Worm (Caenorhabditis elegans) whole organism, mixed stage, embryonic: ENCODE data around the gene unc-52.

Source experiments
- M03D4.4 ChIP-seq: sonication (generic microtip); optimal IDR thresholded peaks from 2 replicates; lab custom pipeline; 2017; ENCODE audit warnings: mild to moderate bottlenecking, missing genetic modification characterization, missing compliant biosample characterization
- bed-3 ChIP-seq: fragments of 200-800 bp; sonication (Bioruptor generic); optimal IDR thresholded peaks from 3 replicates; lab custom pipeline; 2018; ENCODE audit warnings: mild to moderate bottlenecking, missing genetic modification characterization, moderate library complexity, missing compliant biosample characterization
- blmp-1 ChIP-seq: fragments of 150-350 bp; optimal IDR thresholded peaks from 2 replicates; lab custom pipeline; 2014; ENCODE audit warnings: missing biosample characterization, missing genetic modification characterization
- ceh-39 ChIP-seq: fragments of 150-350 bp; optimal IDR thresholded peaks from 2 replicates; lab custom pipeline; 2014; ENCODE audit warnings: missing biosample characterization, missing genetic modification characterization
- ceh-43 ChIP-seq: fragments of 200-800 bp; sonication (Bioruptor generic); optimal IDR thresholded peaks from 2 replicates; lab custom pipeline; 2018; ENCODE audit warnings: mild to moderate bottlenecking, missing genetic modification characterization, moderate library complexity, missing compliant biosample characterization
- ceh-83 ChIP-seq: fragments of 200-800 bp; sonication (Bioruptor generic); optimal IDR thresholded peaks from 2 replicates; lab custom pipeline; 2018; ENCODE audit warnings: mild to moderate bottlenecking, missing genetic modification characterization, missing compliant biosample characterization
- ces-1 ChIP-seq: fragments of 150-350 bp; optimal IDR thresholded peaks from 2 replicates; lab custom pipeline; 2014; ENCODE audit warnings: missing biosample characterization, missing genetic modification reagents, missing genetic modification characterization
- cnd-1 ChIP-seq: fragments of 200-800 bp; sonication (Bioruptor generic); optimal IDR thresholded peaks from 2 replicates; lab custom pipeline; 2018; ENCODE audit warnings: mild to moderate bottlenecking, missing genetic modification characterization, missing compliant biosample characterization
- drap-1 ChIP-seq: fragments of 200-800 bp; sonication (Bioruptor generic); optimal IDR thresholded peaks from 3 replicates; lab custom pipeline; 2018; ENCODE audit warnings: mild to moderate bottlenecking, missing genetic modification characterization, missing compliant biosample characterization
- elt-1 ChIP-seq: sonication (generic microtip); optimal IDR thresholded peaks from 2 replicates; lab custom pipeline; 2017; ENCODE audit warnings: missing genetic modification characterization, mild to moderate bottlenecking, missing compliant biosample characterization, antibody characterized with exemption, moderate library complexity, borderline replicate concordance; ENCODE audit not compliant: insufficient read depth
- elt-3 ChIP-seq: fragments of 150-350 bp; optimal IDR thresholded peaks from 2 replicates; lab custom pipeline; 2014; ENCODE audit warnings: missing biosample characterization, missing genetic modification characterization
- flh-1 ChIP-seq: fragments of 200-800 bp; sonication (Bioruptor generic); optimal IDR thresholded peaks from 2 replicates; lab custom pipeline; 2018; ENCODE audit warnings: mild to moderate bottlenecking, missing genetic modification characterization, moderate library complexity, missing compliant biosample characterization
- ham-2 ChIP-seq: fragments of 200-800 bp; sonication (Bioruptor generic); optimal IDR thresholded peaks from 2 replicates; lab custom pipeline; 2018; ENCODE audit warnings: mild to moderate bottlenecking, missing genetic modification characterization, missing compliant biosample characterization
- hlh-1 ChIP-seq: fragments of 150-350 bp; optimal IDR thresholded peaks from 2 replicates; lab custom pipeline; 2014; ENCODE audit warnings: missing biosample characterization, missing genetic modification reagents, missing genetic modification characterization
- lin-13 ChIP-seq: fragments of 150-350 bp; optimal IDR thresholded peaks from 2 replicates; lab custom pipeline; 2014; ENCODE audit warnings: missing biosample characterization, missing genetic modification characterization
- lin-32 ChIP-seq: fragments of 200-800 bp; sonication (Bioruptor generic); optimal IDR thresholded peaks from 2 replicates; lab custom pipeline; 2018; ENCODE audit warnings: mild to moderate bottlenecking, missing genetic modification characterization, missing compliant biosample characterization
- lsy-2 ChIP-seq: fragments of 150-350 bp; optimal IDR thresholded peaks from 2 replicates; lab custom pipeline; 2014; ENCODE audit warnings: missing biosample characterization, missing genetic modification characterization
- mab-5 ChIP-seq: fragments of 150-350 bp; optimal IDR thresholded peaks from 2 replicates; lab custom pipeline; 2014; ENCODE audit warnings: missing biosample characterization, missing genetic modification characterization
- mep-1 ChIP-seq: fragments of 150-350 bp; optimal IDR thresholded peaks from 2 replicates; lab custom pipeline; 2017; ENCODE audit warnings: missing biosample characterization, missing genetic modification reagents, missing genetic modification characterization, inconsistent platforms
- mls-2 ChIP-seq: sonication (generic microtip); optimal IDR thresholded peaks from 2 replicates; lab custom pipeline; 2016; ENCODE audit warnings: mild to moderate bottlenecking, missing genetic modification characterization, moderate library complexity, missing compliant biosample characterization
- nhr-12 ChIP-seq: fragments of 150-350 bp; optimal IDR thresholded peaks from 2 replicates; lab custom pipeline; 2014; ENCODE audit warnings: missing biosample characterization, missing genetic modification characterization
- nhr-2 ChIP-seq: fragments of 150-350 bp; optimal IDR thresholded peaks from 2 replicates; lab custom pipeline; 2014; ENCODE audit warnings: missing biosample characterization, missing genetic modification characterization
- nhr-237 ChIP-seq: fragments of 150-350 bp; optimal IDR thresholded peaks from 2 replicates; lab custom pipeline; 2014; ENCODE audit warnings: missing biosample characterization, missing genetic modification characterization
- nhr-28 ChIP-seq: fragments of 150-350 bp; optimal IDR thresholded peaks from 2 replicates; lab custom pipeline; 2014; ENCODE audit warnings: missing biosample characterization, missing genetic modification characterization
- nhr-76 ChIP-seq: sonication (generic microtip); optimal IDR thresholded peaks from 2 replicates; lab custom pipeline; 2017; ENCODE audit warnings: missing biosample characterization, missing genetic modification characterization
- pha-4 ChIP-seq: fragments of 150-350 bp; optimal IDR thresholded peaks from 2 replicates; lab custom pipeline; 2018; ENCODE audit warnings: missing biosample characterization, missing genetic modification reagents, missing genetic modification characterization
- sem-2 ChIP-seq: fragments of 200-800 bp; sonication (Bioruptor generic); optimal IDR thresholded peaks from 2 replicates; lab custom pipeline; 2018; ENCODE audit warnings: mild to moderate bottlenecking, missing genetic modification characterization, missing compliant biosample characterization
- snpc-4 ChIP-seq: fragments of 150-350 bp; optimal IDR thresholded peaks from 2 replicates; lab custom pipeline; 2014; ENCODE audit warnings: missing biosample characterization, missing genetic modification characterization
- sptf-1 ChIP-seq: sonication (generic microtip); optimal IDR thresholded peaks from 2 replicates; lab custom pipeline; 2017; ENCODE audit warnings: mild to moderate bottlenecking, missing genetic modification characterization, moderate library complexity, missing compliant biosample characterization
- tbx-8 ChIP-seq: fragments of 200-800 bp; sonication (Bioruptor generic); optimal IDR thresholded peaks from 2 replicates; lab custom pipeline; 2018; ENCODE audit warnings: mild to moderate bottlenecking, missing genetic modification characterization, moderate library complexity, missing compliant biosample characterization
- unc-120 ChIP-seq: sonication (generic microtip); optimal IDR thresholded peaks from 2 replicates; lab custom pipeline; 2017; ENCODE audit warnings: missing genetic modification characterization, missing compliant biosample characterization; ENCODE audit not compliant: poor library complexity, severe bottlenecking
- unc-39 ChIP-seq: fragments of 150-350 bp; optimal IDR thresholded peaks from 2 replicates; lab custom pipeline; 2014; ENCODE audit warnings: missing biosample characterization, missing genetic modification characterization
- unc-62 ChIP-seq: fragments of 150-350 bp; optimal IDR thresholded peaks from 2 replicates; lab custom pipeline; 2014; ENCODE audit warnings: missing biosample characterization, missing genetic modification reagents, missing genetic modification characterization
- zip-8 ChIP-seq: fragments of 150-350 bp; optimal IDR thresholded peaks from 2 replicates; lab custom pipeline; 2014; ENCODE audit warnings: missing biosample characterization, missing genetic modification characterization
- ztf-11 ChIP-seq: fragments of 150-350 bp; optimal IDR thresholded peaks from 2 replicates; lab custom pipeline; 2014; ENCODE audit warnings: missing biosample characterization, missing genetic modification characterization

unc-52 gene

DNA sequence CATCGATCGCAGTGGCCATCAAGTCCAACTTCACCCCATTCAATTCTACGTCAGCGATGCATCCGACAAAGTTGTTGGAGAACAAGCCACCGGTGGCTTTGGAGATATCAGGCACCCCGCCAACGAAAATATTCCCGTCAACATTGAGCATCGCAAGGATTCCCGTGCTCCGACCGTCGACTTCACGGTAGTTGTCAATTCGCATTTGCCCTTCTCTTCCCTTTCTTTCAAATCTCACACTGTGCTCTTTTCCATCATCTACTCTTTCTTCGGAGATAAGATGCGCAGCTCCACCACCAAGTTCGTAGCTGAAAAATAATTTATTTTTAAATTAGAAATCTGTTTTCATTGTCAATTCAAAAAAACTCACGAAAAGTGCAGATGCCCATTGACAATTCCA, 36.7 kb downstream of the unc-52 start:
- TF ChIP-seq unc-62 (GFP tag; lab: Kevin White, UChicago) (no peak), hlh-1 (no peak), sptf-1 (no peak), elt-1 (tag; lab: Kevin White, UChicago) (no peak), mab-5 (tag; lab: Kevin White, UChicago) (no peak), elt-3 (no peak)

DNA sequence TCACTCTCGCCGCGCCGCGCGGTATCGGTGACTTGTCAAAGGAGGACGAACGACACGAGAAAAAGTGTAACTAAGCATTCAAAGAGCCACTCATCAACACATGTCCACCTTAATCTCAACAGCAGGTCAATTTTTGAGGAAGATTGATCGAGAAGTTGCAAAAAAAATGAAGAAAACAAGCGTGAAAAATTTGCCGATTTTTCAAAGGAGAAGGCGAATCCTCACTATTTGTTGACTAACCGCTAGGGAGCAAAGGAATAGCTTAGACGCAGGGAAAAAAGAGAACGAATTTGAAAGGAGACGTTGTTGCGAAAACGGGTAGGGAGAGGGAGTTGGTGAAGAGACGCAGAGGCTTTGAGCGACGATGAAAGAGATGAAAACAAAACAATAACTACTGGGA, 39.0 kb downstream of the unc-52 start:
- TF ChIP-seq lin-32 (GFP tag; lab: Kevin White, UChicago) = no peak
- TF ChIP-seq nhr-76 = no peak
- no peak for TF ChIP-seq flh-1 (GFP tag; lab: Kevin White, UChicago)
- TF ChIP-seq blmp-1 = no peak
- TF ChIP-seq nhr-12 (tag; lab: Kevin White, UChicago) = no peak
- TF ChIP-seq mep-1 (tag; lab: Kevin White, UChicago) = peak; percentile 10
- TF ChIP-seq ceh-39 = no peak
- TF ChIP-seq nhr-2 (tag; lab: Kevin White, UChicago) = no peak
- TF ChIP-seq ztf-11 (tag; lab: Kevin White, UChicago) = no peak
- TF ChIP-seq pha-4 (tag; lab: Kevin White, UChicago) = no peak
- TF ChIP-seq elt-3 = no peak
- peak; percentile 33 for TF ChIP-seq unc-120
- peak; percentile 54 for TF ChIP-seq hlh-1
- no peak for TF ChIP-seq lin-13 (tag; lab: Kevin White, UChicago)
- TF ChIP-seq ham-2 (GFP tag; lab: Kevin White, UChicago) = peak; percentile 30
- TF ChIP-seq tbx-8 (GFP tag; lab: Kevin White, UChicago) = no peak
- TF ChIP-seq cnd-1 = no peak
- peak; percentile 50 for TF ChIP-seq ces-1 (GFP tag; lab: Kevin White, UChicago)
- TF ChIP-seq mls-2 (tag; lab: Kevin White, UChicago) = no peak
- no peak for TF ChIP-seq snpc-4 (tag; lab: Kevin White, UChicago)
- TF ChIP-seq M03D4.4 (tag; lab: Kevin White, UChicago) = no peak
- TF ChIP-seq elt-1 (tag; lab: Kevin White, UChicago) = no peak
- no peak for TF ChIP-seq ceh-43 (GFP tag; lab: Kevin White, UChicago)
- no peak for TF ChIP-seq sptf-1
- no peak for TF ChIP-seq zip-8
- TF ChIP-seq drap-1 = no peak
- no peak for TF ChIP-seq sem-2 (GFP tag; lab: Kevin White, UChicago)
- no peak for TF ChIP-seq nhr-28 (tag; lab: Kevin White, UChicago)
- TF ChIP-seq lsy-2 (tag; lab: Kevin White, UChicago) = no peak
- TF ChIP-seq ceh-83 = no peak
- TF ChIP-seq unc-39 (tag; lab: Kevin White, UChicago) = no peak
- no peak for TF ChIP-seq bed-3 (GFP tag; lab: Kevin White, UChicago)
- peak; percentile 94 for TF ChIP-seq unc-62 (GFP tag; lab: Kevin White, UChicago)
- no peak for TF ChIP-seq mab-5 (tag; lab: Kevin White, UChicago)
- TF ChIP-seq nhr-237 (tag; lab: Kevin White, UChicago) = no peak

DNA sequence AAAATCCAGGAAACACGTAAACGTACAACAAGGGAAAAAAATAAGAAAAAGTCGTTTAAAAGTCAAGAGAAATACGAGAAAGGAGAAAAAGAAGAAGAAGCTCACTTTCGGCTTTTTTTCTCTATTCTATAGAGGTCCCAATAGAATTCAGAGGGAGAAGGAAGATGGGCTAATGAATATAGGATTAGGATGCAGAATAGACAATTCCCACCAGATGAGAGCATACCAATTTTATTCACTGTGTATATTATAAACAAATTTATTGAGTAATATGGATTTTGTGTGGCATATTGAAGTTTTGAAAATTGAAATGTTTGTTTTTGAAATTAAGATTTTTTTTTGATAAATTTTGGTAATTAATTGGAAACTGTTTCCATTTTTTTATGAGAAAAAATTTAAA, 39.8 kb downstream of the unc-52 start:
- TF ChIP-seq elt-3 = no peak
- TF ChIP-seq ces-1 (GFP tag; lab: Kevin White, UChicago) = peak; percentile 87
- TF ChIP-seq, all 35 proteins: peak for 1

DNA sequence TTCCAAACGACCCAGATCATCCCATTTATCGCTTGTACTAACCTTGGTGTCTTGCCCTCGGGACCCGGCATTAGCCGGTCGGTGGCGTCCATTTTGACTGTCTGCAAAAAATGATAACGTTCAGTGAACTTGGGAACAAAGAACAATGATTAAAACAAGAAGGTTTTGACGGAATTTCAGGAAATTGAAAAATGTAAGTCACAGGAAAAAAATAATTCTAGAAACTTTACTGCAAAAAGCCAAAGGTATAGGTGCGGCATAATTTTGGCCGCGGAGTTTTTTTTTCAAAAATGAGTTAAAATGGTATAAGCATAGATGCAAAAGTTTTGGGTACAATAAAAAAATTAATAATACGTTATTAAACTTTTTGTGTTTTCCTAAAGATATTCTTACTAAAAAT, 40.3 kb downstream of the unc-52 start, which contains the start of gene atgp-2:
atgp-2 (minus strand) TSS at position 101 of the 400 bp plus-strand sequence.
- no peak for TF ChIP-seq nhr-12 (tag; lab: Kevin White, UChicago)
- no peak for TF ChIP-seq tbx-8 (GFP tag; lab: Kevin White, UChicago)
- TF ChIP-seq drap-1 = no peak
- TF ChIP-seq ztf-11 (tag; lab: Kevin White, UChicago) = no peak
- TF ChIP-seq nhr-2 (tag; lab: Kevin White, UChicago) = no peak
- no peak for TF ChIP-seq bed-3 (GFP tag; lab: Kevin White, UChicago)
- no peak for TF ChIP-seq unc-120
- no peak for TF ChIP-seq nhr-237 (tag; lab: Kevin White, UChicago)
- no peak for TF ChIP-seq ces-1 (GFP tag; lab: Kevin White, UChicago)
- TF ChIP-seq elt-3 = no peak
- TF ChIP-seq ceh-39 = no peak
- no peak for TF ChIP-seq sptf-1
- no peak for TF ChIP-seq hlh-1
